Worm (Caenorhabditis elegans) whole organism, L3 larva: Measurements from ENCODE around the gene fbxa-84.

Experiments
- ZK546.5 ChIP-seq: sonication (generic microtip); optimal IDR thresholded peaks from 2 replicates; lab custom pipeline; 2017; ENCODE audit warnings: missing biosample characterization, missing genetic modification characterization
- ama-1 ChIP-seq: fragments of 150-350 bp; optimal IDR thresholded peaks from 2 replicates; lab custom pipeline; 2018
- ceh-82 ChIP-seq: fragments of 150-350 bp; optimal IDR thresholded peaks from 2 replicates; lab custom pipeline; 2014; ENCODE audit warnings: missing biosample characterization, missing genetic modification characterization
- egl-27 ChIP-seq: sonication (generic microtip); optimal IDR thresholded peaks from 4 replicates; lab custom pipeline; 2017; ENCODE audit warnings: missing biosample characterization, missing genetic modification reagents, missing genetic modification characterization
- elt-2 ChIP-seq: sonication (generic microtip); optimal IDR thresholded peaks from 2 replicates; lab custom pipeline; 2016; ENCODE audit warnings: missing genetic modification reagents, mild to moderate bottlenecking, missing genetic modification characterization, missing compliant biosample characterization
- lin-39 ChIP-seq: fragments of 150-350 bp; optimal IDR thresholded peaks from 2 replicates; lab custom pipeline; 2018; ENCODE audit warnings: missing biosample characterization, missing genetic modification reagents, missing genetic modification characterization
- mdl-1 ChIP-seq: fragments of 150-350 bp; optimal IDR thresholded peaks from 2 replicates; lab custom pipeline; 2014; ENCODE audit warnings: missing biosample characterization, missing genetic modification characterization
- ztf-4 ChIP-seq: fragments of 150-350 bp; optimal IDR thresholded peaks from 2 replicates; lab custom pipeline; 2014; ENCODE audit warnings: missing biosample characterization, missing genetic modification characterization

- TF ChIP-seq ama-1 (no peak), lin-39 (no peak), mdl-1 (tag; lab: Kevin White, UChicago) (no peak), ZK546.5 (no peak), egl-27 (no peak), ztf-4 (tag; lab: Kevin White, UChicago) (no peak), ceh-82 (no peak), elt-2 (tag; lab: Kevin White, UChicago) (no peak)
Observed at ce11 chrV:15193909-15194308, 11.7 kb downstream of the fbxa-84 start, which contains the start of gene Y75B12B.13.
